Worm (Caenorhabditis elegans): ENCODE measurements around the gene T22D1.17.

ce11 chrIV:6928417-6928816 lies 22.6 kb downstream of the T22D1.17 start, which contains the start of gene cest-6:
- TF ChIP-seq him-1 (tag; optimal IDR thresholded peaks at IDR 0.05) (no peak), W03F9.2 (tag; optimal IDR thresholded peaks at IDR 0.05) (no peak)
